Fruit fly (Drosophila melanogaster) whole organism, wandering third instar larva: ENCODE results near the gene CG42780.

ENCODE experiments used
- Hr83 ChIP-seq: fragments of 200-300 bp; sonication (Bioruptor generic); optimal IDR thresholded peaks from 2 replicates; lab custom pipeline; 2016; ENCODE audit warnings: missing biosample characterization, mild to moderate bottlenecking, missing genetic modification characterization, moderate library complexity; ENCODE audit not compliant: poor library complexity, severe bottlenecking
- dsf ChIP-seq: sonication (Bioruptor generic); optimal IDR thresholded peaks from 2 replicates; lab custom pipeline; 2016; ENCODE audit warnings: missing biosample characterization, missing genetic modification characterization, borderline replicate concordance
- fru ChIP-seq: fragments of 200-800 bp; sonication (Bioruptor generic); optimal IDR thresholded peaks from 3 replicates; lab custom pipeline; 2016; ENCODE audit warnings: missing biosample characterization, mild to moderate bottlenecking, missing genetic modification characterization
- pan ChIP-seq: fragments of >200 bp; optimal IDR thresholded peaks from 2 replicates; lab custom pipeline; 2017
- sage ChIP-seq: fragments of 200-800 bp; sonication (Bioruptor generic); optimal IDR thresholded peaks from 2 replicates; lab custom pipeline; 2016; ENCODE audit warnings: missing biosample characterization, mild to moderate bottlenecking, missing genetic modification characterization
- usp ChIP-seq: fragments of >200 bp; optimal IDR thresholded peaks from 2 replicates; lab custom pipeline; 2017; ENCODE audit warnings: missing biosample characterization, missing genetic modification characterization
- woc ChIP-seq: sonication (Bioruptor generic); optimal IDR thresholded peaks from 2 replicates; lab custom pipeline; 2016; ENCODE audit warnings: missing biosample characterization, mild to moderate bottlenecking, missing genetic modification characterization

- TF ChIP-seq fru (GFP tag; lab: Kevin White, UChicago) (no peak), woc (no peak), Hr83 (no peak), pan (lab: Kevin White, UChicago) (no peak), usp (GFP tag; lab: Kevin White, UChicago) (no peak), dsf (GFP tag; lab: Kevin White, UChicago) (no peak), sage (GFP tag; lab: Kevin White, UChicago) (no peak)
These were observed 35.2 kb downstream of the CG42780 start for dm6 chrX:7296721-7297227.
